Fruit fly (Drosophila melanogaster) whole organism, wandering third instar larva: ENCODE results near the gene GluRIIB.

Experiments used
- CG32264 ChIP-seq: fragments of 200-800 bp; sonication (Bioruptor generic); optimal IDR thresholded peaks from 2 replicates; lab custom pipeline; 2016; ENCODE audit warnings: missing biosample characterization, missing genetic modification characterization
- Hnf4 ChIP-seq: fragments of 200-800 bp; sonication (Bioruptor generic); optimal IDR thresholded peaks from 2 replicates; lab custom pipeline; 2016; ENCODE audit warnings: missing biosample characterization, mild to moderate bottlenecking, missing genetic modification characterization
- pan ChIP-seq: fragments of >200 bp; optimal IDR thresholded peaks from 2 replicates; lab custom pipeline; 2017

dm6 chr2L:5558809-5559392 lies at the start of gene GluRIIB:
- TF ChIP-seq Hnf4 (GFP tag; lab: Kevin White, UChicago) (no peak), CG32264 (GFP tag; lab: Kevin White, UChicago) (no peak), pan (lab: Kevin White, UChicago) (no peak)
